Worm (Caenorhabditis elegans) whole organism, young adult: ENCODE data around the gene elpc-2.

Experiments used
- B0019.2 ChIP-seq: fragments of 200-800 bp; sonication (Bioruptor generic); conservative IDR thresholded peaks from 2 replicates; pipeline ENCODE4 v1.3.6; 2022; ENCODE audit warnings: missing genetic modification reagents, missing genetic modification characterization, missing compliant biosample characterization
- F37B4.10 ChIP-seq: fragments of 200-800 bp; sonication (Bioruptor generic); IDR thresholded peaks from 2 replicates; pipeline ENCODE4 v1.3.6; 2022; ENCODE audit warnings: missing genetic modification characterization, missing compliant biosample characterization
- F39B2.1 ChIP-seq: fragments of 200-800 bp; sonication (Bioruptor generic); IDR thresholded peaks from 2 replicates; pipeline ENCODE4 v1.3.6; 2022; ENCODE audit warnings: missing genetic modification reagents, missing genetic modification characterization, missing compliant biosample characterization
- F55B11.4 ChIP-seq: sonication (generic microtip); optimal IDR thresholded peaks from 2 replicates; lab custom pipeline; 2016; ENCODE audit warnings: missing compliant biosample characterization, missing genetic modification characterization, borderline replicate concordance; ENCODE audit not compliant: insufficient read depth
- K12H6.12 ChIP-seq: fragments of 200-800 bp; sonication (Bioruptor generic); optimal IDR thresholded peaks from 2 replicates; lab custom pipeline; 2018; ENCODE audit warnings: mild to moderate bottlenecking, missing genetic modification characterization, missing compliant biosample characterization
- T26A5.8 ChIP-seq: sonication (generic microtip); optimal IDR thresholded peaks from 2 replicates; lab custom pipeline; 2016; ENCODE audit warnings: missing genetic modification characterization, missing compliant biosample characterization
- Y56A3A.18 ChIP-seq: fragments of 200-800 bp; sonication (Bioruptor generic); IDR thresholded peaks from 2 replicates; pipeline ENCODE4 v1.3.6; 2022; ENCODE audit warnings: missing genetic modification reagents, missing genetic modification characterization, missing compliant biosample characterization
- ama-1 ChIP-seq, 3 experiments: fragments of 150-350 bp in 1 of 3; sonication (generic microtip) in 2 of 3; optimal IDR thresholded peaks; 2 replicates each; lab custom pipeline; 2014 to 2018; ENCODE audit warnings: missing biosample characterization in 2 of 3, missing genetic modification characterization in 2 of 3, missing genetic modification reagents in 2 of 3
- aptf-3 ChIP-seq: fragments of 200-800 bp; sonication (Bioruptor generic); IDR thresholded peaks from 2 replicates; pipeline ENCODE4 v1.3.6; 2022; ENCODE audit warnings: missing genetic modification characterization, missing compliant biosample characterization
- atf-7 ChIP-seq: sonication (generic microtip); optimal IDR thresholded peaks from 2 replicates; lab custom pipeline; 2017; ENCODE audit warnings: mild to moderate bottlenecking, missing genetic modification characterization, missing compliant biosample characterization
- attf-5 ChIP-seq: fragments of 200-800 bp; sonication (Bioruptor generic); optimal IDR thresholded peaks from 2 replicates; lab custom pipeline; 2018; ENCODE audit warnings: mild to moderate bottlenecking, missing genetic modification characterization, missing compliant biosample characterization
- attf-6 ChIP-seq: fragments of 200-800 bp; sonication (Bioruptor generic); IDR thresholded peaks from 2 replicates; pipeline ENCODE4 v1.3.6; 2022; ENCODE audit warnings: missing genetic modification reagents, missing genetic modification characterization, missing compliant biosample characterization
- cebp-2 ChIP-seq: fragments of 200-800 bp; sonication (Bioruptor generic); IDR thresholded peaks from 2 replicates; pipeline ENCODE4 v1.3.6; 2022; ENCODE audit warnings: missing genetic modification characterization, missing compliant biosample characterization
- chd-7 ChIP-seq: sonication (generic microtip); optimal IDR thresholded peaks from 2 replicates; lab custom pipeline; 2016; ENCODE audit warnings: mild to moderate bottlenecking, missing genetic modification characterization, moderate library complexity, missing compliant biosample characterization
- dox-1 ChIP-seq: fragments of 200-800 bp; sonication (Bioruptor generic); IDR thresholded peaks from 2 replicates; pipeline ENCODE4 v1.3.6; 2022; ENCODE audit warnings: missing genetic modification reagents, missing genetic modification characterization, missing compliant biosample characterization
- dpl-1 ChIP-seq: fragments of 150-350 bp; optimal IDR thresholded peaks from 2 replicates; lab custom pipeline; 2014; ENCODE audit warnings: missing biosample characterization, missing genetic modification reagents, missing genetic modification characterization
- egl-18 ChIP-seq: fragments of 200-800 bp; sonication (Bioruptor generic); IDR thresholded peaks from 2 replicates; pipeline ENCODE4 v1.3.6; 2022; ENCODE audit warnings: missing genetic modification reagents, missing genetic modification characterization, missing compliant biosample characterization
- egrh-3 ChIP-seq: fragments of 200-800 bp; sonication (Bioruptor generic); IDR thresholded peaks from 2 replicates; pipeline ENCODE4 v1.3.6; 2022; ENCODE audit warnings: missing genetic modification reagents, missing genetic modification characterization, missing compliant biosample characterization
- ets-4 ChIP-seq: fragments of 200-800 bp; sonication (Bioruptor generic); optimal IDR thresholded peaks from 2 replicates; lab custom pipeline; 2018; ENCODE audit warnings: mild to moderate bottlenecking, missing genetic modification characterization, missing compliant biosample characterization
- fkh-3 ChIP-seq: sonication (generic microtip); optimal IDR thresholded peaks from 2 replicates; lab custom pipeline; 2016; ENCODE audit warnings: mild to moderate bottlenecking, missing genetic modification characterization, missing compliant biosample characterization
- him-1 ChIP-seq: sonication (generic microtip); optimal IDR thresholded peaks from 2 replicates; lab custom pipeline; 2016; ENCODE audit warnings: missing genotype, missing genetic modification reagents, missing genetic modification characterization, missing compliant biosample characterization
- hlh-12 ChIP-seq: sonication (generic microtip); optimal IDR thresholded peaks from 2 replicates; lab custom pipeline; 2016; ENCODE audit warnings: missing genetic modification characterization, missing compliant biosample characterization
- hmg-1.2 ChIP-seq: fragments of 200-800 bp; sonication (Bioruptor generic); IDR thresholded peaks from 2 replicates; pipeline ENCODE4 v1.3.6; 2022; ENCODE audit warnings: missing genetic modification reagents, missing genetic modification characterization, missing compliant biosample characterization
- hrde-1 ChIP-seq: sonication (generic microtip); optimal IDR thresholded peaks from 2 replicates; lab custom pipeline; 2016; ENCODE audit warnings: missing genetic modification characterization, mild to moderate bottlenecking, missing compliant biosample characterization, moderate library complexity, missing genotype, missing genetic modification reagents, borderline replicate concordance
- lag-1 ChIP-seq: fragments of 200-800 bp; sonication (Bioruptor generic); IDR thresholded peaks from 2 replicates; pipeline ENCODE4 v1.3.6; 2022; ENCODE audit warnings: missing genetic modification reagents, missing genetic modification characterization, missing compliant biosample characterization
- lsy-27 ChIP-seq: sonication (generic microtip); optimal IDR thresholded peaks from 2 replicates; lab custom pipeline; 2017; ENCODE audit warnings: missing genetic modification characterization, mild to moderate bottlenecking, missing compliant biosample characterization, antibody characterized with exemption, missing genotype, borderline replicate concordance; ENCODE audit not compliant: insufficient read depth
- madf-6 ChIP-seq: fragments of 200-800 bp; sonication (Bioruptor generic); IDR thresholded peaks from 2 replicates; pipeline ENCODE4 v1.3.6; 2022; ENCODE audit warnings: missing genetic modification reagents, missing genetic modification characterization, missing compliant biosample characterization
- madf-8 ChIP-seq: fragments of 200-800 bp; sonication (Bioruptor generic); conservative IDR thresholded peaks from 2 replicates; pipeline ENCODE4 v1.3.6; 2022; ENCODE audit warnings: missing genetic modification reagents, missing genetic modification characterization, missing compliant biosample characterization
- mcd-1 ChIP-seq: fragments of 200-800 bp; sonication (Bioruptor generic); IDR thresholded peaks from 2 replicates; pipeline ENCODE4 v1.3.6; 2022; ENCODE audit warnings: missing genetic modification reagents, missing genetic modification characterization, missing compliant biosample characterization
- nfya-2 ChIP-seq: fragments of 200-800 bp; sonication (Bioruptor generic); IDR thresholded peaks from 2 replicates; pipeline ENCODE4 v1.3.6; 2022; ENCODE audit warnings: missing genetic modification reagents, missing genetic modification characterization, missing compliant biosample characterization
- nfyb-1 ChIP-seq: fragments of 200-800 bp; sonication (Bioruptor generic); IDR thresholded peaks from 2 replicates; pipeline ENCODE4 v1.3.6; 2022; ENCODE audit warnings: missing genetic modification reagents, missing genetic modification characterization, missing compliant biosample characterization
- nhr-27 ChIP-seq: fragments of 200-800 bp; sonication (Bioruptor generic); optimal IDR thresholded peaks from 2 replicates; lab custom pipeline; 2018; ENCODE audit warnings: mild to moderate bottlenecking, missing genetic modification characterization, moderate library complexity, missing compliant biosample characterization
- repo-1 ChIP-seq: sonication (generic microtip); optimal IDR thresholded peaks from 2 replicates; lab custom pipeline; 2017; ENCODE audit warnings: mild to moderate bottlenecking, missing genetic modification characterization, missing compliant biosample characterization
- snpc-1.1 ChIP-seq: sonication (generic microtip); optimal IDR thresholded peaks from 2 replicates; lab custom pipeline; 2017; ENCODE audit warnings: missing genetic modification characterization, mild to moderate bottlenecking, missing compliant biosample characterization, antibody characterized with exemption, moderate library complexity, missing genotype, missing genetic modification reagents; ENCODE audit not compliant: insufficient read depth
- zim-3 ChIP-seq: sonication (generic microtip); optimal IDR thresholded peaks from 2 replicates; lab custom pipeline; 2017; ENCODE audit warnings: mild to moderate bottlenecking, missing genetic modification characterization, moderate library complexity, missing compliant biosample characterization
- ztf-25 ChIP-seq: fragments of 200-800 bp; sonication (Bioruptor generic); IDR thresholded peaks from 2 replicates; pipeline ENCODE4 v1.3.6; 2022; ENCODE audit warnings: missing genetic modification reagents, missing genetic modification characterization, missing compliant biosample characterization
- ztf-6 ChIP-seq: fragments of 200-800 bp; sonication (Bioruptor generic); IDR thresholded peaks from 2 replicates; pipeline ENCODE4 v1.3.6; 2022; ENCODE audit warnings: missing genetic modification reagents, missing genetic modification characterization, missing compliant biosample characterization

elpc-2 gene

ce11 chrIII:12665500-12665907 is 8.0 kb upstream of the elpc-2 start:
- TF ChIP-seq nfyb-1 (GFP tag; lab: Robert Waterston, UW) (0 out of 2 replicates have a peak, but pooled peaks have one; percentile 22), hmg-1.2 (peak; percentile 44; the same call in 1 of the 2 replicates), attf-5 (GFP tag; lab: Kevin White, UChicago) (peak; percentile 16), mcd-1 (peak; percentile 75)

ce11 chrIII:12668821-12669220 is 4.7 kb upstream of the elpc-2 start:
- no peak for TF ChIP-seq ztf-6 (GFP tag; lab: Robert Waterston, UW)
- no peak for TF ChIP-seq atf-7

- no peak for TF ChIP-seq ztf-6 (GFP tag; lab: Robert Waterston, UW)
- no peak for TF ChIP-seq dox-1 (GFP tag; lab: Robert Waterston, UW)
- TF ChIP-seq lsy-27, result no peak
- TF ChIP-seq F39B2.1 (GFP tag; lab: Robert Waterston, UW), result no peak
- no peak for TF ChIP-seq F55B11.4 (tag; lab: Kevin White, UChicago)
- no peak for TF ChIP-seq T26A5.8 (tag; lab: Kevin White, UChicago)
- no peak for TF ChIP-seq attf-5 (GFP tag; lab: Kevin White, UChicago)
- TF ChIP-seq egrh-3, result no peak
- no peak for TF ChIP-seq B0019.2 (GFP tag; lab: Robert Waterston, UW)
- no peak for TF ChIP-seq aptf-3 (GFP tag; lab: Robert Waterston, UW)
- no peak for TF ChIP-seq madf-6
- TF ChIP-seq ztf-25, result no peak
- no peak for TF ChIP-seq dpl-1 (GFP tag; lab: Kevin White, UChicago)
- TF ChIP-seq lag-1 (GFP tag; lab: Robert Waterston, UW), result no peak
- no peak for TF ChIP-seq madf-8 (GFP tag; lab: Robert Waterston, UW)
- TF ChIP-seq Y56A3A.18 (GFP tag; lab: Robert Waterston, UW), result no peak
- no peak for TF ChIP-seq ets-4
Measured at ce11 chrIII:12680266-12680665, 6.8 kb downstream of the elpc-2 start.

- TF ChIP-seq nhr-27 (peak; percentile 26), K12H6.12 (tag; lab: Kevin White, UChicago) (peak; percentile 4), hlh-12 (no peak), repo-1 (tag; lab: Kevin White, UChicago) (peak; percentile 15), snpc-1.1 (tag; lab: Kevin White, UChicago) (peak; percentile 22), madf-6 (peak; percentile 30; the same call in 1 of the 2 replicates), nfya-2 (GFP tag; lab: Robert Waterston, UW) (0 out of 2 replicates have a peak, but pooled peaks have one; percentile 70), nfyb-1 (GFP tag; lab: Robert Waterston, UW) (peak; percentile 40; the same call in 1 of the 2 replicates), chd-7 (no peak), him-1 (peak; percentile 15), attf-6 (GFP tag; lab: Robert Waterston, UW) (no peak), fkh-3 (tag; lab: Kevin White, UChicago) (peak; percentile 22), cebp-2 (GFP tag; lab: Robert Waterston, UW) (0 out of 2 replicates have a peak, but pooled peaks have one; percentile 14), ama-1 (optimal IDR thresholded peaks at IDR 0.05; lab: Kevin White, UChicago) (peak; percentile 18), ama-1 (GFP tag; optimal IDR thresholded peaks at IDR 0.05; lab: Kevin White, UChicago) (no peak), ztf-25 (0 out of 2 replicates have a peak, but pooled peaks have one; percentile 4), F37B4.10 (0 out of 2 replicates have a peak, but pooled peaks have one; percentile 32), egl-18 (GFP tag; lab: Robert Waterston, UW) (0 out of 2 replicates have a peak, but pooled peaks have one; percentile 21), hrde-1 (peak; percentile 61), zim-3 (tag; lab: Kevin White, UChicago) (no peak)
Measured at ce11 chrIII:12685372-12686298, 12.2 kb downstream of the elpc-2 start.
